Worm (Caenorhabditis elegans) whole organism, L3 larva: Measurements from ENCODE around the gene col-174.

Source experiments
- ceh-82 ChIP-seq: fragments of 150-350 bp; optimal IDR thresholded peaks from 2 replicates; lab custom pipeline; 2014; ENCODE audit warnings: missing biosample characterization, missing genetic modification characterization
- lin-15B ChIP-seq: fragments of 150-350 bp; optimal IDR thresholded peaks from 2 replicates; lab custom pipeline; 2014; ENCODE audit warnings: missing biosample characterization, missing genetic modification characterization
- nhr-237 ChIP-seq: fragments of 150-350 bp; optimal IDR thresholded peaks from 2 replicates; lab custom pipeline; 2014; ENCODE audit warnings: missing biosample characterization, missing genetic modification characterization
- unc-62 ChIP-seq: fragments of 150-350 bp; sonication (generic microtip); optimal IDR thresholded peaks from 4 replicates; lab custom pipeline; 2014; ENCODE audit warnings: missing biosample characterization, missing genetic modification reagents, missing genetic modification characterization
- ztf-11 ChIP-seq: fragments of 150-350 bp; optimal IDR thresholded peaks from 2 replicates; lab custom pipeline; 2014; ENCODE audit warnings: missing biosample characterization, missing genetic modification characterization

ce11 chrX:7522595-7522994 lies 24.0 kb upstream of the col-174 start:
- no peak for TF ChIP-seq unc-62 (GFP tag; lab: Kevin White, UChicago)
- no peak for TF ChIP-seq ztf-11 (tag; lab: Kevin White, UChicago)
- no peak for TF ChIP-seq ceh-82 (tag; lab: Kevin White, UChicago)
- TF ChIP-seq nhr-237 = no peak
- no peak for TF ChIP-seq lin-15B
